Worm (Caenorhabditis elegans): Measurements from ENCODE around the gene T16G12.10.
A peak's percentile ranks its signal among the peaks of the same experiment; 100 is the strongest.

The T16G12.10 gene

DNA sequence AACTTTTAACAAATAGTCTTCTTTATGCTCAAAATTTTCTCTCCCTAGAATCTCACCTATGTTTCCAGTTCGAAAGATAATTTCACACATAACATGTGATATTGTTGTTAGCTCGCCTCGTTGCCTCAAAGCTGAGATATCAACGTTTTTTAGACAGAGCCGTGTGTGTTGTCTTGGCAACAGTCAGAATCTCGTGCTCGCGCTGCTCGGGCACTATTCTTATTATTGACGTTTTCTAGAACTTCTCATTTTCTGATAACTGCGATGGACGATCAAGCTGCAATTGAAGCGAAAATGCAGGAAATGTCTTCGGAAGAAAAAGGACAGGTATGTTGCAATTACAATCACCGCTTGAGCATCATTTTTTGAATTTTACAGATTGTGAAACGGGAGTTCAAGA is 20.1 kb downstream of the T16G12.10 start, which contains the start of gene xbx-3 (continued):
- TF ChIP-seq lir-3 (tag; optimal IDR thresholded peaks at IDR 0.05; ENCODE audit: poor library complexity) = no peak
- no peak for TF ChIP-seq unc-62 (GFP tag; optimal IDR thresholded peaks at IDR 0.05)
- peak; percentile 79 for TF ChIP-seq nhr-47 (tag; optimal IDR thresholded peaks at IDR 0.05)
- no peak for TF ChIP-seq fos-1 (tag; optimal IDR thresholded peaks at IDR 0.05)
- TF ChIP-seq vab-15 (tag; optimal IDR thresholded peaks at IDR 0.05) = no peak
- TF ChIP-seq dsc-1 (tag; optimal IDR thresholded peaks at IDR 0.05) = peak; percentile 29
- peak; percentile 98 for TF ChIP-seq fkh-8 (tag; optimal IDR thresholded peaks at IDR 0.05)
- peak; percentile 84 for TF ChIP-seq sox-4 (tag; optimal IDR thresholded peaks at IDR 0.05)
- no peak for TF ChIP-seq grh-1 (GFP tag; IDR thresholded peaks at IDR 0.05)
- TF ChIP-seq fkh-10 (GFP tag; optimal IDR thresholded peaks at IDR 0.05) = peak; percentile 17
- no peak for TF ChIP-seq isw-1 (GFP tag; IDR thresholded peaks at IDR 0.05)
- TF ChIP-seq ceh-63 (GFP tag; optimal IDR thresholded peaks at IDR 0.05) = no peak
- TF ChIP-seq mef-2 (tag; optimal IDR thresholded peaks at IDR 0.05) = no peak
- no peak for TF ChIP-seq unc-130 (tag; optimal IDR thresholded peaks at IDR 0.05)
- TF ChIP-seq nhr-76 (tag; optimal IDR thresholded peaks at IDR 0.05) = no peak

DNA sequence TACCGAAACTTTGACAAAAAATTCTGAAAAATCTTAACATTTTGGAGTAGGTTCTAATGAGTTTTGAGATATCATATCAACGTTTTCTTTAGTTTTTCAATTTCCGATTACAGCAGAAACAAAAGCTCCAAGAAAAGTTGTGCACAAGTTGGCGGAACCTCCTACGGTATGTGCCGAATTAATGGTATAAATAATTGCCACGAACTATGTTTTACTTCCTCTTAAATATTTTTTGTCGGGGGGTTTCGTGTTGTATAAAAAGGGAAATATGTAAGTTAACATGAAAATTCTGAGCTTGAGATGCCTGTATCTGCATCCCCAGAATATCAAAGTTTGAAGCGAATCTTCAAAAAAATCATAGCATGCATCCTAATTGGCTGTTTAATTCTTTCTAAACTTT is 22.1 kb downstream of the T16G12.10 start, which contains the start of gene M04D8.8:
Gene M04D8.8, plus strand, starts transcription at position 301 of the 400 bp plus-strand sequence.
- TF ChIP-seq Y116A8C.19 (tag; optimal IDR thresholded peaks at IDR 0.05; ENCODE audit: borderline replicate concordance) = no peak
- TF ChIP-seq unc-98 (GFP tag; IDR thresholded peaks at IDR 0.05) = no peak
- TF ChIP-seq lsy-2 (tag; optimal IDR thresholded peaks at IDR 0.05) = no peak
- no peak for TF ChIP-seq ceh-63 (GFP tag; optimal IDR thresholded peaks at IDR 0.05)
- no peak for TF ChIP-seq pag-3 (tag; optimal IDR thresholded peaks at IDR 0.05; ENCODE audit: borderline replicate concordance, insufficient read depth)
- no peak for TF ChIP-seq fkh-10 (GFP tag; optimal IDR thresholded peaks at IDR 0.05)
- no peak for TF ChIP-seq ces-1 (GFP tag; optimal IDR thresholded peaks at IDR 0.05)
- no peak for TF ChIP-seq ztf-4 (tag; optimal IDR thresholded peaks at IDR 0.05)
- no peak for TF ChIP-seq unc-62 (GFP tag; optimal IDR thresholded peaks at IDR 0.05)
- no peak for TF ChIP-seq sox-4 (tag; optimal IDR thresholded peaks at IDR 0.05)

DNA sequence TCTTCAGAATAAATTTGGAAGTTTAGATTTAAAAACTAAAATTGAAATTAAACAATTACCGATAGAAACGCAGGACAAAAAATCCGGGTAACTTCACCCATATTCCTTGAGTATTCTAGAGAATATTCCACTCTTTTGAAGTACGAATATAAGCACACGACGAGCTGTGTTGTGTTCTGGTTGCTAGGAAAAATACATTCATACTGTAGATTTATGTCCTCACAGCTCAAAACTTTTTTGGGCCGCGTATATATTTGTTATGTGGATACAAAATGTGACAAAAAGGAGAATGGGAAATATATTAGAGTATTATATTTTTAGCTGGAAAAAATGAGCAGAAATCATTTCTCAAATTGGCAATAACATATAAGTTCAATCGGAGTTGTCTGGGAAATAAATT is 22.7 kb downstream of the T16G12.10 start, which contains the start of gene M04D8.5:
Gene M04D8.5, minus strand, starts transcription at position 101 of the 400 bp plus-strand sequence.
- TF ChIP-seq efl-3 (GFP tag; optimal IDR thresholded peaks at IDR 0.05) (no peak), nhr-77 (tag; optimal IDR thresholded peaks at IDR 0.05) (no peak), ztf-11 (tag; optimal IDR thresholded peaks at IDR 0.05) (no peak), nhr-47 (tag; optimal IDR thresholded peaks at IDR 0.05) (no peak), sox-4 (tag; optimal IDR thresholded peaks at IDR 0.05) (no peak)

DNA sequence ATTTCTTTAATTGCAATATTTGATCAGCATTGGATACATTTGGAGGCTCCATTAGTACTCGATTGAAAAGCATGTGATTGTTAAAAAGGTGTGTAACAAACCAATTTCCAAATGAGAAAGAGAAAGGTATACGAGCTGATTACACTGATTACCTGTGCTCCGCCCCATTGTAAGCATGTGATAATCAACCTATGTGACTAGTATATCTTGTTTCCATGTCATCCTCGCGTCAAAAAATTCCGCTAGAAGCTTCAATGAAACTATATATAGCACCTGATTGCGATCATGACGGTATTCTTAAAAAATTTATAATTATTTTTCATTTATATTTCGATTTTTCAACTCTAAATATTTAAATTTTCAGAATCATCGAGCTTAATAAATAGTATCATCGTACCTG is 25.4 kb downstream of the T16G12.10 start, which contains the start of gene M04D8.4:
Gene M04D8.4, minus strand, starts transcription at position 101 of the 400 bp plus-strand sequence.
- TF ChIP-seq ceh-8 (GFP tag; optimal IDR thresholded peaks at IDR 0.05) = peak; percentile 60
- TF ChIP-seq lin-15B (tag; optimal IDR thresholded peaks at IDR 0.05) = no peak
- no peak for TF ChIP-seq sox-4 (tag; optimal IDR thresholded peaks at IDR 0.05)

DNA sequence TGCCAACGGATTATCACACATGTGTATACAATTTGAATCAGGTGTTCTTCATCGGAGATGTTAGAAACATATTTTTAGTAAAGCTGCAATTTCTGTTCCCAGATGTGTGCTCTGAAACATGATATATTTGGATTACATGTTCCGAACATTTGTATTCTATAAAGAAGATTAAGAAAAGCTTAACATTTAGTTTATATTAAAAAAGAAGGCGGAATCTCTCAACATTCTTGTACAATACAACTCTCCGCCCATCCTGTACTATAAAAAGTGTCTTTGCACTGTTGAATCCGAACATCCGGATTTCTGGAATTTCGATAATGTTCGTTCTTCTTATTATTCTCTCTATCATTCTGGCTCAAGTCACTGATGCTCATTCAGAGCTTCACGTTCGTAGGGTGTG is 28.0 kb downstream of the T16G12.10 start, which contains the start of gene ins-23:
Gene ins-23, plus strand, starts transcription at position 301 of the 400 bp plus-strand sequence.
- TF ChIP-seq unc-86 (tag; optimal IDR thresholded peaks at IDR 0.05) (no peak), dsc-1 (tag; optimal IDR thresholded peaks at IDR 0.05) (no peak), fkh-8 (tag; optimal IDR thresholded peaks at IDR 0.05) (no peak), swsn-7 (tag; optimal IDR thresholded peaks at IDR 0.05) (no peak), C04F5.9 (tag; optimal IDR thresholded peaks at IDR 0.05) (no peak)

DNA sequence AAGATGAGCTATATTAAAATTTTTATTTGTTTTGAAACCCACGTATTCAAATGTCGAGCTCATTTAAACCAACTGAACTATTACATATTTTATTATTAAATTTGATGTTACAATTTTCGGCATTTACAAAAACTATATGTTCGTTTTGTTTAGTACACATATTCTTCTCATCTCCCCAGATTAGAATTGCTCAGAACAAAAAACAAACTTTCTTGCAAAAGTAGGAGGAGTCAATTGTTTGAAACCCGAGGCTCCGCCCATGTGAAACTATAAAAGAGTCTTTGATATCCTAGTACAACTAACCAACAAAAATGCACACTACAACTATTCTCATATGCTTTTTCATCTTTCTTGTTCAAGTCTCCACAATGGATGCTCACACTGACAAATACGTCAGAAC is 29.9 kb downstream of the T16G12.10 start, which contains the start of gene ins-22:
Gene ins-22, plus strand, starts transcription at position 301 of the 400 bp plus-strand sequence.
- TF ChIP-seq lin-15B (tag; optimal IDR thresholded peaks at IDR 0.05) (no peak), grh-1 (GFP tag; IDR thresholded peaks at IDR 0.05) (no peak), C04F5.9 (tag; optimal IDR thresholded peaks at IDR 0.05) (no peak), nhr-77 (tag; optimal IDR thresholded peaks at IDR 0.05) (no peak), ces-1 (GFP tag; optimal IDR thresholded peaks at IDR 0.05) (no peak), zag-1 (tag; optimal IDR thresholded peaks at IDR 0.05) (no peak), irx-1 (tag; optimal IDR thresholded peaks at IDR 0.05) (no peak), ceh-90 (tag; optimal IDR thresholded peaks at IDR 0.05) (no peak), ceh-88 (GFP tag; IDR thresholded peaks at IDR 0.05) (no peak), nhr-71 (tag; optimal IDR thresholded peaks at IDR 0.05) (no peak), ama-1 (optimal IDR thresholded peaks at IDR 0.05) (no peak), blmp-1 (tag; optimal IDR thresholded peaks at IDR 0.05) (no peak), nhr-11 (tag; optimal IDR thresholded peaks at IDR 0.05) (no peak)
